Worm (Caenorhabditis elegans): ENCODE results near the gene vem-1.

The vem-1 gene

DNA sequence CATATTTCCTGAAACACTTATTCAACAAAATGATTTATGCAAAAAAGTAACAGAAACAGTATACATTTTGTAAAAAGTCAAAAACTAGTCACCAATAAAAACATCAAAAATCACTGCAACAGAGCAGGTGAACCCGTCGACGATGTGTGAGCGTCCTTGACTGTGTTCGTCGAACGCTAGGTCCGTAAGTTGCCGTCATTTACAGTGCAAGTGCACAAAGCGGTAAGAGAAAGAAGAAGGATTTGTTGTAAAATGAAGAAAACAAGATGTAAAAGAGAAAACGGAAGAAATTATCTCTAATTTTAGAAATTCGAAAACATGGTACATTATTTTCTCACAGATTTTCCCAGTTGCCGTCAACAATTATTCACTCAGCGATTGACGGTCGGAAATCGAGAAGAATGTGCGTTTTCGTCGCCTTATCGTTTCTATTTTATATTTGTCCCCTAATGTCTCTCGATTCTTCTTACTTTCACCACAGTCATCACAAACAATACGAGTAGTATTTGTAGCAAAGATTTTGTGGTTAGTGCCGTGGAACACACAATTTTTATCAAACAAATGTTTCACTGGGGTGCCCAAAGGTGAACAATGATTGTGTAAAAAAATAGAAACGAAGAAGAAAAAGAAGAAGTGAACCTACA is 1.0 kb upstream of the vem-1 start (continued):
- TF ChIP-seq snu-23 (GFP tag; optimal IDR thresholded peaks at IDR 0.05) (peak; percentile 24), nhr-71 (tag; optimal IDR thresholded peaks at IDR 0.05) (peak; percentile 23), nhr-20 (tag; optimal IDR thresholded peaks at IDR 0.05) (no peak), nhr-237 (tag; optimal IDR thresholded peaks at IDR 0.05) (no peak), F16B12.6 (tag; optimal IDR thresholded peaks at IDR 0.05) (peak; percentile 80)

- peak; percentile 53 for TF ChIP-seq nhr-85 (tag)
- TF ChIP-seq Y116A8C.19 (tag; optimal IDR thresholded peaks at IDR 0.05; ENCODE audit: borderline replicate concordance), result no peak
- peak; percentile 12 for TF ChIP-seq nhr-71 (tag; optimal IDR thresholded peaks at IDR 0.05)
Measured at ce11 chrX:8086725-8087641, 1.4 kb downstream of the vem-1 start.

DNA sequence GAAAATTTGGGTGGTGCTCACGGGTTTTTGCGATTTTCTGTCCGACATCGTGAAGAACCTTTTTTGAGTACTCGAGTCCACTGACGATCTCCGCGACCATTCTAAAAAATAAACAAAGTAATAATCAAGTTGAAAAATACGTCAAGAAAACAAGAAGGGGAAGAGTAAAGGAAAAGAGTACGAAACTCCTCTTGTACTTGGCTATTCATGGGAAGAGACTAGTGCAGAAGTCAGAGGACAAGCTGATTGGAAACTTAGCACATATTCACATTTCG is 2.0 kb downstream of the vem-1 start, which contains the start of gene dao-3:
Gene dao-3, minus strand, starts transcription at position 101 of the 275 bp plus-strand sequence.
- TF ChIP-seq nhr-28 (tag; optimal IDR thresholded peaks at IDR 0.05) (no peak), C34B4.2 (tag; optimal IDR thresholded peaks at IDR 0.05) (no peak), egl-27 (tag; optimal IDR thresholded peaks at IDR 0.05) (no peak)

DNA sequence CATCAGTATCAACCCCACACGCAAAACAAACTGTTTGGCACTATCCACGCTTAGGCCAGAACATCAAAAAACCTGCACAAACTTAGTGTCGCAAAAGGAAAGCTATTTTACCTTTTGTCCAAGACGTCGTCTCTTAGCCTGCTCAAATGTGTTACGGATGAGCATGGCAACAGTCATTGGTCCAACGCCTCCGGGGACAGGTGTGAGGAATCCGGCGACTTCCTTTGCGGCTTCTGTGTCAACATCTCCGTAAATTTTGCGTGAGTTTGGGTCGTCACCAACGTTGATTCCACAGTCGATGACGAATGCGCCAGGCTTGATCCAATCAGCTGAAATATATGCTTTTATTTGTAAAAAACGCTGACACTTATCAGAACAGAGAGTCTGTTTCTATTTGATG is 3.7 kb downstream of the vem-1 start:
- no peak for TF ChIP-seq nhr-28 (tag; optimal IDR thresholded peaks at IDR 0.05)
- no peak for TF ChIP-seq ets-5 (GFP tag; IDR thresholded peaks at IDR 0.05)
- TF ChIP-seq ceh-8 (GFP tag; optimal IDR thresholded peaks at IDR 0.05), result no peak
- TF ChIP-seq grh-1 (GFP tag; IDR thresholded peaks at IDR 0.05), result 0 out of 2 replicates have a peak, but pooled peaks have one; percentile 8
- no peak for TF ChIP-seq pqm-1 (tag; optimal IDR thresholded peaks at IDR 0.05)
- TF ChIP-seq lin-13 (GFP tag; optimal IDR thresholded peaks at IDR 0.05), result no peak
- no peak for TF ChIP-seq ztf-4 (tag; optimal IDR thresholded peaks at IDR 0.05)

DNA sequence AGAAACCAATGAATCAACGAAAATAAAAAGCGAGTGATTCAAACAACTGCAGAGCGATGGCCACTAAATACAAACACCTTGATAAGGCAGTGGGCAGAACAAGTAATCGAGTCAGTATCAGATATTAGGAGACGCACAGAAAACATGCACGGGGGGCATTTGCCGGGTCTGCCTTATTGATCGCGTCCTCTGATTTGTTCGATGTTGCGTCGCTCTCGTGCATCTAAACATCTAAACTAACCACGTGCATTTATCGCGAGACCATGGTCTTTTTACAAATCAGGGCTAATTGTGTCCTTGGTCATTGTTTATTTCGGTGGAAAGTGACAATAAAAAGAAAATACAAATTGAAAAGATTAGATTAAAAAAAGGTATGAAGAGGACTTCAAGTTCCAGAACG is 4.5 kb downstream of the vem-1 start, which contains the start of gene K07E3.4:
Gene K07E3.4, minus strand, starts transcription at position 100 of the 400 bp plus-strand sequence.
- no peak for TF ChIP-seq zag-1 (tag; optimal IDR thresholded peaks at IDR 0.05)
- TF ChIP-seq xbp-1 (tag; optimal IDR thresholded peaks at IDR 0.05), result peak; percentile 31
- TF ChIP-seq blmp-1 (tag; optimal IDR thresholded peaks at IDR 0.05), result peak; percentile 87
- TF ChIP-seq elt-2 (tag; optimal IDR thresholded peaks at IDR 0.05), result peak; percentile 78
- peak; percentile 58 for TF ChIP-seq nhr-47 (tag; optimal IDR thresholded peaks at IDR 0.05)
- peak; percentile 90 for TF ChIP-seq lin-14 (GFP tag; optimal IDR thresholded peaks at IDR 0.05)
- TF ChIP-seq sox-4 (tag; optimal IDR thresholded peaks at IDR 0.05), result no peak
- no peak for TF ChIP-seq aly-2 (tag; optimal IDR thresholded peaks at IDR 0.05)
- peak; percentile 98 for TF ChIP-seq nhr-85 (tag)
- peak; percentile 86 for TF ChIP-seq nhr-71 (tag; optimal IDR thresholded peaks at IDR 0.05)
- TF ChIP-seq fkh-4 (tag; optimal IDR thresholded peaks at IDR 0.05; ENCODE audit: borderline replicate concordance), result no peak
- TF ChIP-seq mef-2 (tag; optimal IDR thresholded peaks at IDR 0.05), result no peak
- TF ChIP-seq irx-1 (tag; optimal IDR thresholded peaks at IDR 0.05), result peak; percentile 38
- TF ChIP-seq nhr-90 (tag; optimal IDR thresholded peaks at IDR 0.05; ENCODE audit: poor library complexity), result peak; percentile 88
- no peak for TF ChIP-seq pqm-1 (tag; optimal IDR thresholded peaks at IDR 0.05)
- peak; percentile 91 for TF ChIP-seq nhr-20 (tag; optimal IDR thresholded peaks at IDR 0.05)
- TF ChIP-seq mep-1 (tag; optimal IDR thresholded peaks at IDR 0.05), result peak; percentile 67
- peak; percentile 57 for TF ChIP-seq grh-1 (GFP tag; IDR thresholded peaks at IDR 0.05)
- TF ChIP-seq C04F5.9 (tag; optimal IDR thresholded peaks at IDR 0.05), result no peak
- peak; percentile 81 for TF ChIP-seq unc-130 (tag; optimal IDR thresholded peaks at IDR 0.05)
- TF ChIP-seq nhr-237 (tag; optimal IDR thresholded peaks at IDR 0.05), result no peak
- TF ChIP-seq zip-4 (GFP tag; optimal IDR thresholded peaks at IDR 0.05), result peak; percentile 4
- peak; percentile 39 for TF ChIP-seq ztf-4 (tag; optimal IDR thresholded peaks at IDR 0.05)
- TF ChIP-seq ceh-82 (tag; optimal IDR thresholded peaks at IDR 0.05), result no peak
- no peak for TF ChIP-seq ceh-8 (GFP tag; optimal IDR thresholded peaks at IDR 0.05)
- peak; percentile 54 for TF ChIP-seq nhr-19 (GFP tag; conservative IDR thresholded peaks at IDR 0.05)
- TF ChIP-seq mdl-1 (tag; optimal IDR thresholded peaks at IDR 0.05), result peak in 1 of 2 experiments; percentile 94
- TF ChIP-seq jun-1 (tag; optimal IDR thresholded peaks at IDR 0.05), result peak; percentile 52
- TF ChIP-seq dpl-1 (GFP tag; optimal IDR thresholded peaks at IDR 0.05), result no peak
- no peak for TF ChIP-seq lin-15B (tag; optimal IDR thresholded peaks at IDR 0.05)
- TF ChIP-seq unc-30 (tag; optimal IDR thresholded peaks at IDR 0.05), result no peak
- peak; percentile 24 for TF ChIP-seq C16A3.4 (tag; optimal IDR thresholded peaks at IDR 0.05)
- TF ChIP-seq nhr-84 (tag; optimal IDR thresholded peaks at IDR 0.05), result no peak

Measured in whole organism, L1 larva.